Fruit fly (Drosophila melanogaster): ENCODE results near the gene CG33093.

The CG33093 gene

dm6 chr3R:22533973-22534931, 2.5 kb upstream of the CG33093 start:
- TF ChIP-seq psq (optimal IDR thresholded peaks at IDR 0.05) (no peak), Sin3A (optimal IDR thresholded peaks at IDR 0.05) (no peak), ttk (optimal IDR thresholded peaks at IDR 0.05) (no peak), h (optimal IDR thresholded peaks at IDR 0.05) (no peak), insv (optimal IDR thresholded peaks at IDR 0.05) (no peak), Myc (optimal IDR thresholded peaks at IDR 0.05) (no peak)

DNA sequence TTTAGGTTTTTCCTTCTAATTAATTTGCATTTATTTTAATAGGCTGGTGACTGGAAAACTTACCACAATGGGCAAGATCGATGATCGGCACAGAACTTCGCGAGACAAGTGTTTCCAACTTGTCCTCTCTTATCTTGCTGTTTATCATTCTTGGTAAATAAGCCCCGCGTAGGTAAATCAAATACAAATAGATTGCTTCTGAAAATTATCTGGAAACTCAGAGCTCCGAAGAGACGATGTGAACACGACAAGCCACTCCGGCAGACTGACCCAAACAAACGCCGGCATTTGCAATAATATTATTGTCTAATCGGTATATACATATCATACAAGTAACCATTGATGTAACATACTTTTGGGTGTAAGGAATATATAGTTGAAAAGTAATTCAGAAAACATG, 1.4 kb downstream of the CG33093 start, which contains the start of gene CG33099:
CG33099 (minus strand) TSS at position 268 of the 400 bp plus-strand sequence.
- TF ChIP-seq Myc (optimal IDR thresholded peaks at IDR 0.05) (no peak), Sin3A (optimal IDR thresholded peaks at IDR 0.05) (no peak), h (optimal IDR thresholded peaks at IDR 0.05) (no peak), psq (optimal IDR thresholded peaks at IDR 0.05) (no peak), ttk (optimal IDR thresholded peaks at IDR 0.05) (no peak), insv (optimal IDR thresholded peaks at IDR 0.05) (no peak)

DNA sequence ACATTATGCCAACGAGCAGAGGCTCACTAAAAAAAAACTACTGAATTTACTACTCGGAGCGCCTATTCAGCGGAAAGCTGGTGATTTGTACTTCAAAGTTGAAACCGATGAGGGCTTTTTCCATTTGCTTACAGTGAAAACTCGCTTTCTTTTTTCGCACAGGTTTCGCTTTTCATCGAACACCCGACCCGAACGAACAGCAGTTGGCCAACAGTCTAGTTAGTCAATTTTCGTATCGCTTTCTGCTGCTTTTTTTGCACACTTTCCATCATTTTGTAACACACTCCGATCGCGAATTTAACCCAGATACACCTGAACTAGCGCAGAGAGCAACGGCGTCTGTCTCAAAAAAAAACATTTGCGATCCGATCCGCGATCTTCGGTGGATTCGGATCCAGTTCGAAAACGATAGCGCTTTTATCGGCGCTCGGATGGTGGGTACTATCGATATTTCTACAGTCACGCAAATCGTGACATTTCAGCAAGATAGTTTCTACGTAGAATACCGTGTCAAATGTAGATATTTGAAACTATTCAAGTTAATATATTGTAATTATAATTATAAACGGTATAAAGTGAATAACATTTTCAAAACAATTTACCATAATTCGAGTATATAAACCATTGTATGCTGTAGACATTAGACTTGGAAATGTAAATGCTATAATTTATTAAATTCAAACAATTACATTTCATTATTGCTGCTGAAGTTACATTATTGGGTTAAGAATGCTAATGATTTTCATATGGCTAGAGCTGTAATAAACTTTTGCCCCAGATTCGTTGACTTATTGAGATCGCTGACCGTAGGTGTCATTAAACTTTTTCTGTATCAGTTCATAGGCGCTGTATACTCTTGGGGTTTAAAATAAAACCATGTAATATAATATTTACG, 3.2 kb downstream of the CG33093 start, which contains the start of gene CG5346:
CG5346 (minus strand) TSS at position 400 of the 895 bp plus-strand sequence.
- no peak for TF ChIP-seq Sin3A (optimal IDR thresholded peaks at IDR 0.05)

DNA sequence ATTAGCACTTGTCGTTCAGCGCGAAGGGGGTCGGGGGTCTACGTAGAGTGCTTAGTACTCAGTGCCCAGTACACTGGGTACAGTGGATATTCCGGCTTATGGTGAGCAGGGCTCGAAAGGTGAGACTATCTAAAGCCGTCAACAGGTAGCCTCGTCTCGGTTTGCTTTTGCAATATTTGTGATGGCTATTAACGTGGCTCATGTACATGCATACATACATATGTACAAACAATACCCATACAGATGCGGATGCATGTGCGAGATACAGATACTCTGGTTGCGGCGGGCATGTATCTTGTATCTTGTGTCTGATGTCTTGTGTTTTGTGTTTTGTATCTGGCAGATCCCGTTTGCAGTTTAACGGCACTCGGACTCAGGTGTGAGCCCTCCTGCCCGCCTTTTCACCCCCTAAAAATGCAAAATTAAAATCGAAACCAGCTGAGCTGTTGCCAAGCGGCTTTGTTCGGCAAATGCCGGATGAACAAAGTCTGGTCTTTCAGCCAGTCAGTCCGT, 4.0 kb downstream of the CG33093 start:
- TF ChIP-seq ttk (optimal IDR thresholded peaks at IDR 0.05): no peak

DNA sequence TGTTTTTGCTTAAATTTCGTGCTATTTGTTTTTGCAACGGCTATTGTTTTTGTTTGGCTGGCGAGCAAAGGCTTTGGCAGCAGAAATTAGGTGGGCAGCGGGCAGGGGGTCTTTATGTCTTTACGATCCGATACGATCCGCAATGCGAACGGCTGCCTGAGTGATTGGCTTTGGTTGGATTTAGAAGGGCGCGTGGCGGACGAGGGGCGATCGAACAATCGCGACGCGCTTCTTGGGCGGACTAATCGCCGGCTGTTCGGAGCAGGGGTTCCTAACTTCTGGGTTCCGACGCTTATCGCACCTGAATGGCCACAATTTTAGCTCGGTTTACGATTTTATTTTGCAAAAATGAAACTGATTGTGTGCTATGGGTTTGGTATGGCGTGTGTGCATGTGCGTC, 4.5 kb downstream of the CG33093 start:
- TF ChIP-seq ttk (optimal IDR thresholded peaks at IDR 0.05) (no peak), insv (optimal IDR thresholded peaks at IDR 0.05) (no peak), Sin3A (optimal IDR thresholded peaks at IDR 0.05) (no peak), h (optimal IDR thresholded peaks at IDR 0.05) (no peak), psq (optimal IDR thresholded peaks at IDR 0.05) (no peak), Myc (optimal IDR thresholded peaks at IDR 0.05) (no peak)

DNA sequence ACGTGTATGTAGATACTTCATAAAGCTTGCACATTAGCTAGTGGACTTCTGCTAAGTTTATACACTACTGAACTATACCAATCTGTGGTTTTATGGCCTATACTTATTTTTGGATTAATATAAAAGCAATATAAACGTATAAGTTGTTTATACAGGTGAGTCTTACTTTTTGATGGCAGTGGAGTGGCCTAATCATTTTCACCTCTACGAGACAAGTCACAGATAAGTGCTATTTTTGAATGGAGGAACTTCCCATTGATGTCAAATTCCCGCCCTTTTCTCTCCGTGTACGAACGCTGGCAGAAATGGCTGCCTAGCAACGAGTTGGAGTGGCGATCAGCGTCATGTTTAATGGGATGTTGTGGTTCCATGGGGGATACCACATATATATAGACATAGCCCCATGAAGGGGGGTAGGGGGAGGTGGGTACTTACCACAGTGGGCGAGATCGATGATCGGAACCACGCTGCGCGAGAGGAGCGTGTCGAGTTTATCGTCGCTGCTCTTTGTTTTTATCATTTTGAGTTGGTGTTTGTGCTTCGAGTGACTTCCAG, 5.3 kb downstream of the CG33093 start:
- TF ChIP-seq insv (optimal IDR thresholded peaks at IDR 0.05): no peak
- TF ChIP-seq Sin3A (optimal IDR thresholded peaks at IDR 0.05): no peak
- TF ChIP-seq ttk (optimal IDR thresholded peaks at IDR 0.05): no peak
- TF ChIP-seq Myc (optimal IDR thresholded peaks at IDR 0.05): no peak
- no peak for TF ChIP-seq psq (optimal IDR thresholded peaks at IDR 0.05)
- no peak for TF ChIP-seq h (optimal IDR thresholded peaks at IDR 0.05)

dm6 chr3R:22525546-22526352, 6.0 kb downstream of the CG33093 start:
- TF ChIP-seq Sin3A (optimal IDR thresholded peaks at IDR 0.05): no peak
- TF ChIP-seq insv (optimal IDR thresholded peaks at IDR 0.05): no peak
- no peak for TF ChIP-seq Myc (optimal IDR thresholded peaks at IDR 0.05)
- TF ChIP-seq h (optimal IDR thresholded peaks at IDR 0.05): no peak
- no peak for TF ChIP-seq psq (optimal IDR thresholded peaks at IDR 0.05)
- TF ChIP-seq ttk (optimal IDR thresholded peaks at IDR 0.05): no peak

DNA sequence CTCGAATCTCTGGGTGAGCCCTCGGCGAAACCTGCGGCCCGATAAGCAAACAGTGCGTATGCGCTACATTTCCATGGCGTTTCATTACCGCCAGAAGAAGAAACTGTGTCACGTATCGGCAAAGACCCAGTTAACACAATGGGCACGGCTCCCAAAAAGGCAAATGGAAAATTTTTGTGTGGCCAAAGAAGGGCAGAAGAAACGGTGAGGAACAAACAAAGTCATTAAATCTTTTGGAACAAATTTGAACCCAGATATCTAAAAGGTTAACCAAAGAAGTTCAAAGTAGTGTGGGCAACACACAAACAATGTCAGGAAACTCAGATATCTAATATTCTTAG, 6.7 kb downstream of the CG33093 start:
- no peak for TF ChIP-seq Sin3A (optimal IDR thresholded peaks at IDR 0.05)
- TF ChIP-seq h (optimal IDR thresholded peaks at IDR 0.05): no peak
- no peak for TF ChIP-seq psq (optimal IDR thresholded peaks at IDR 0.05)
- no peak for TF ChIP-seq ttk (optimal IDR thresholded peaks at IDR 0.05)
- no peak for TF ChIP-seq insv (optimal IDR thresholded peaks at IDR 0.05)
- no peak for TF ChIP-seq Myc (optimal IDR thresholded peaks at IDR 0.05)

dm6 chr3R:22524344-22525072, 7.2 kb downstream of the CG33093 start:
- TF ChIP-seq h (optimal IDR thresholded peaks at IDR 0.05): no peak
- TF ChIP-seq psq (optimal IDR thresholded peaks at IDR 0.05): no peak
- no peak for TF ChIP-seq insv (optimal IDR thresholded peaks at IDR 0.05)
- no peak for TF ChIP-seq ttk (optimal IDR thresholded peaks at IDR 0.05)
- TF ChIP-seq Myc (optimal IDR thresholded peaks at IDR 0.05): no peak
- TF ChIP-seq Sin3A (optimal IDR thresholded peaks at IDR 0.05): no peak

dm6 chr3R:22522859-22523258, 8.9 kb downstream of the CG33093 start:
- TF ChIP-seq h (optimal IDR thresholded peaks at IDR 0.05) (no peak), Myc (optimal IDR thresholded peaks at IDR 0.05) (no peak), psq (optimal IDR thresholded peaks at IDR 0.05) (no peak), ttk (optimal IDR thresholded peaks at IDR 0.05) (no peak), Sin3A (optimal IDR thresholded peaks at IDR 0.05) (no peak), insv (optimal IDR thresholded peaks at IDR 0.05) (no peak)

- TF ChIP-seq Sin3A (optimal IDR thresholded peaks at IDR 0.05) (no peak), insv (optimal IDR thresholded peaks at IDR 0.05) (no peak), ttk (optimal IDR thresholded peaks at IDR 0.05) (no peak), psq (optimal IDR thresholded peaks at IDR 0.05) (no peak)
Observed at dm6 chr3R:22522042-22522441, 9.7 kb downstream of the CG33093 start.
